Fruit fly (Drosophila melanogaster) whole organism, embryonic: ENCODE results near the gene CG9107.

Experiments used
- BEAF-32 ChIP-seq: fragments of 200-800 bp; sonication (Bioruptor generic); optimal IDR thresholded peaks from 3 replicates; lab custom pipeline; 2017; ENCODE audit warnings: missing biosample characterization, missing genetic modification characterization, mild to moderate bottlenecking, moderate library complexity, missing genetic modification reagents
- Bdp1 ChIP-seq: fragments of 200-800 bp; sonication (Bioruptor generic); optimal IDR thresholded peaks from 3 replicates; lab custom pipeline; 2016; ENCODE audit warnings: missing biosample characterization, missing genetic modification characterization
- Bteb2 ChIP-seq: fragments of 200-800 bp; sonication (Bioruptor generic); optimal IDR thresholded peaks from 2 replicates; lab custom pipeline; 2016; ENCODE audit warnings: missing biosample characterization, missing genetic modification characterization
- CG10147 ChIP-seq: fragments of 200-800 bp; sonication (Bioruptor generic); optimal IDR thresholded peaks from 2 replicates; lab custom pipeline; 2019; ENCODE audit warnings: missing biosample characterization, mild to moderate bottlenecking, missing genetic modification characterization, moderate library complexity
- CG11695 ChIP-seq: fragments of 200-800 bp; sonication (Bioruptor generic); IDR thresholded peaks from 3 replicates; pipeline ENCODE4 v1.3.6; 2022; ENCODE audit warnings: missing biosample characterization, missing genetic modification characterization
- CG1233 ChIP-seq: fragments of 200-800 bp; sonication (Bioruptor generic); optimal IDR thresholded peaks from 4 replicates; lab custom pipeline; 2018; ENCODE audit warnings: missing biosample characterization, mild to moderate bottlenecking, missing genetic modification characterization
- CG12744 ChIP-seq: fragments of 200-800 bp; sonication (Bioruptor generic); optimal IDR thresholded peaks from 2 replicates; lab custom pipeline; 2016; ENCODE audit warnings: missing biosample characterization, missing genetic modification characterization
- CG13775 ChIP-seq: fragments of 200-800 bp; sonication (Bioruptor generic); optimal IDR thresholded peaks from 3 replicates; lab custom pipeline; 2017; ENCODE audit warnings: missing biosample characterization, mild to moderate bottlenecking, missing genetic modification characterization
- CG13894 ChIP-seq: fragments of 200-800 bp; sonication (Bioruptor generic); optimal IDR thresholded peaks from 3 replicates; lab custom pipeline; 2018; ENCODE audit warnings: missing biosample characterization, mild to moderate bottlenecking, missing genetic modification characterization, moderate library complexity
- CG1603 ChIP-seq: fragments of 200-800 bp; sonication (Bioruptor generic); optimal IDR thresholded peaks from 2 replicates; lab custom pipeline; 2019; ENCODE audit warnings: missing biosample characterization, mild to moderate bottlenecking, missing genetic modification characterization, moderate library complexity
- CG17385 ChIP-seq: fragments of 200-800 bp; sonication (Bioruptor generic); optimal IDR thresholded peaks from 3 replicates; lab custom pipeline; 2018; ENCODE audit warnings: missing biosample characterization, mild to moderate bottlenecking, missing genetic modification characterization
- CG17612 ChIP-seq: fragments of 200-800 bp; sonication (Bioruptor generic); IDR thresholded peaks from 2 replicates; pipeline ENCODE4 v1.3.6; 2022; ENCODE audit warnings: missing biosample characterization, missing genetic modification characterization
- CG18764 ChIP-seq: fragments of 200-800 bp; sonication (Bioruptor generic); optimal IDR thresholded peaks from 3 replicates; lab custom pipeline; 2016; ENCODE audit warnings: missing biosample characterization, missing genetic modification characterization
- CG2199 ChIP-seq: fragments of 200-800 bp; sonication (Bioruptor generic); IDR thresholded peaks from 3 replicates; pipeline ENCODE4 v1.3.6; 2022; ENCODE audit warnings: missing biosample characterization, missing genetic modification characterization
- CG2889 ChIP-seq: fragments of 200-800 bp; sonication (Bioruptor generic); IDR thresholded peaks from 3 replicates; pipeline ENCODE4 v1.3.6; 2022; ENCODE audit warnings: missing biosample characterization, missing genetic modification characterization
- CG30020 ChIP-seq: fragments of 200-800 bp; optimal IDR thresholded peaks from 2 replicates; lab custom pipeline; 2019; ENCODE audit warnings: missing biosample characterization, mild to moderate bottlenecking, missing genetic modification characterization, moderate library complexity
- CG30431 ChIP-seq: fragments of 200-800 bp; sonication (Bioruptor generic); optimal IDR thresholded peaks from 2 replicates; lab custom pipeline; 2017; ENCODE audit warnings: missing biosample characterization, missing genetic modification characterization
- CG34422 ChIP-seq: fragments of 200-800 bp; sonication (Bioruptor generic); IDR thresholded peaks from 3 replicates; pipeline ENCODE4 v1.3.6; 2022; ENCODE audit warnings: missing biosample characterization, missing genetic modification characterization
- CG42726 ChIP-seq: fragments of 200-800 bp; sonication (Bioruptor generic); IDR thresholded peaks from 2 replicates; pipeline ENCODE4 v1.3.6; 2022; ENCODE audit warnings: missing biosample characterization, missing genetic modification characterization; ENCODE audit not compliant: partially characterized antibody
- CG4282 ChIP-seq: fragments of 200-800 bp; sonication (Bioruptor generic); optimal IDR thresholded peaks from 2 replicates; lab custom pipeline; 2016; ENCODE audit warnings: missing biosample characterization, missing genetic modification characterization
- CG4820 ChIP-seq: fragments of 200-800 bp; sonication (Bioruptor generic); optimal IDR thresholded peaks from 3 replicates; lab custom pipeline; 2016; ENCODE audit warnings: missing biosample characterization, missing genetic modification characterization
- CG7839 ChIP-seq: fragments of 200-800 bp; sonication (Bioruptor generic); optimal IDR thresholded peaks from 3 replicates; lab custom pipeline; 2018; ENCODE audit warnings: missing biosample characterization, mild to moderate bottlenecking, missing genetic modification characterization, moderate library complexity
- CG9817 ChIP-seq: fragments of 200-800 bp; sonication (Bioruptor generic); optimal IDR thresholded peaks from 2 replicates; lab custom pipeline; 2018; ENCODE audit warnings: missing biosample characterization, mild to moderate bottlenecking, missing genetic modification characterization, moderate library complexity
- D ChIP-seq, 2 experiments: fragments of 200-800 bp in 1 of 2; fragments of >200 bp in 1 of 2; sonication (Bioruptor generic) in 1 of 2; optimal IDR thresholded peaks; 2 replicates in 1 of 2; 3 replicates in 1 of 2; lab custom pipeline; 2017; ENCODE audit warnings: mild to moderate bottlenecking in 1 of 2, missing biosample characterization in 1 of 2, missing genetic modification characterization in 1 of 2, missing genetic modification reagents in 1 of 2
- Dfd ChIP-seq, 2 experiments: fragments of >200 bp; optimal IDR thresholded peaks; 2 replicates each; lab custom pipeline; 2017; ENCODE audit warnings: missing biosample characterization in 2 of 2, missing genetic modification characterization in 2 of 2
- Doc2 ChIP-seq: fragments of 200-800 bp; sonication (Bioruptor generic); IDR thresholded peaks from 2 replicates; pipeline ENCODE4 v1.3.6; 2022; ENCODE audit warnings: missing biosample characterization, missing genetic modification characterization
- Dref ChIP-seq: fragments of 200-800 bp; sonication (Bioruptor generic); IDR thresholded peaks from 2 replicates; pipeline ENCODE4 v1.3.6; 2022; ENCODE audit warnings: missing biosample characterization, missing genetic modification characterization
- H15 ChIP-seq: fragments of 200-800 bp; sonication (Bioruptor generic); IDR thresholded peaks from 3 replicates; pipeline ENCODE4 v1.3.6; 2022; ENCODE audit warnings: missing biosample characterization, missing genetic modification characterization
- Hand ChIP-seq: fragments of 200-800 bp; sonication (Bioruptor generic); optimal IDR thresholded peaks from 2 replicates; lab custom pipeline; 2017; ENCODE audit warnings: mild to moderate bottlenecking, missing biosample characterization, missing genetic modification reagents, missing genetic modification characterization
- Lim3 ChIP-seq: fragments of 200-800 bp; sonication (Bioruptor generic); IDR thresholded peaks from 2 replicates; pipeline ENCODE4 v1.3.6; 2022; ENCODE audit warnings: missing biosample characterization, missing genetic modification characterization
- Mes4 ChIP-seq: fragments of 200-800 bp; sonication (Bioruptor generic); optimal IDR thresholded peaks from 2 replicates; lab custom pipeline; 2016; ENCODE audit warnings: missing biosample characterization, missing genetic modification characterization
- Poxn ChIP-seq: fragments of 200-800 bp; sonication (Bioruptor generic); IDR thresholded peaks from 2 replicates; pipeline ENCODE4 v1.3.6; 2022; ENCODE audit warnings: missing biosample characterization, missing genetic modification characterization
- Six4 ChIP-seq: fragments of 200-800 bp; sonication (Bioruptor generic); optimal IDR thresholded peaks from 2 replicates; lab custom pipeline; 2016; ENCODE audit warnings: missing biosample characterization, missing genetic modification characterization
- ac ChIP-seq: fragments of 200-800 bp; sonication (Bioruptor generic); optimal IDR thresholded peaks from 3 replicates; lab custom pipeline; 2017; ENCODE audit warnings: missing biosample characterization, mild to moderate bottlenecking, missing genetic modification characterization
- bbx ChIP-seq: fragments of 200-800 bp; sonication (Bioruptor generic); IDR thresholded peaks from 2 replicates; pipeline ENCODE4 v1.3.6; 2022; ENCODE audit warnings: missing biosample characterization, missing genetic modification characterization; ENCODE audit not compliant: partially characterized antibody
- bowl ChIP-seq: fragments of 200-800 bp; sonication (Bioruptor generic); IDR thresholded peaks from 2 replicates; pipeline ENCODE4 v1.3.6; 2022; ENCODE audit warnings: missing biosample characterization, missing genetic modification characterization
- cas ChIP-seq: fragments of 200-800 bp; sonication (Bioruptor generic); IDR thresholded peaks from 2 replicates; pipeline ENCODE4 v1.3.6; 2022; ENCODE audit warnings: missing biosample characterization, missing genetic modification characterization
- eve ChIP-seq, 2 experiments: fragments of >200 bp; optimal IDR thresholded peaks; 2 replicates each; lab custom pipeline; 2017; ENCODE audit warnings: missing biosample characterization in 2 of 2, missing genetic modification characterization in 2 of 2
- ewg ChIP-seq: fragments of 200-800 bp; sonication (Bioruptor generic); optimal IDR thresholded peaks from 3 replicates; lab custom pipeline; 2017; ENCODE audit warnings: mild to moderate bottlenecking, missing biosample characterization, missing genetic modification reagents, missing genetic modification characterization
- fd64A ChIP-seq: fragments of 200-800 bp; sonication (Bioruptor generic); optimal IDR thresholded peaks from 3 replicates; lab custom pipeline; 2018; ENCODE audit warnings: missing biosample characterization, mild to moderate bottlenecking, missing genetic modification characterization
- gro ChIP-seq: fragments of 200-800 bp; sonication (Bioruptor generic); optimal IDR thresholded peaks from 2 replicates; lab custom pipeline; 2016; ENCODE audit warnings: missing biosample characterization, missing genetic modification characterization
- hb ChIP-seq: fragments of 200-800 bp; sonication (Bioruptor generic); IDR thresholded peaks from 3 replicates; pipeline ENCODE4 v1.3.6; 2022; ENCODE audit warnings: missing biosample characterization, missing genetic modification characterization; ENCODE audit not compliant: partially characterized antibody
- insv ChIP-seq, 2 experiments: fragments of 200-800 bp; sonication (Bioruptor generic); optimal IDR thresholded peaks; 3 replicates each; lab custom pipeline; 2016 to 2018; ENCODE audit warnings: missing biosample characterization in 2 of 2, missing genetic modification characterization in 2 of 2
- jing ChIP-seq: fragments of 200-800 bp; sonication (Bioruptor generic); optimal IDR thresholded peaks from 2 replicates; lab custom pipeline; 2018; ENCODE audit warnings: missing biosample characterization, mild to moderate bottlenecking, missing genetic modification characterization
- knrl ChIP-seq: fragments of 200-800 bp; sonication (Bioruptor generic); IDR thresholded peaks from 3 replicates; pipeline ENCODE4 v1.3.6; 2022; ENCODE audit warnings: missing biosample characterization, missing genetic modification characterization; ENCODE audit not compliant: partially characterized antibody
- schlank ChIP-seq: fragments of 200-800 bp; sonication (Bioruptor generic); optimal IDR thresholded peaks from 2 replicates; lab custom pipeline; 2018; ENCODE audit warnings: missing biosample characterization, mild to moderate bottlenecking, missing genetic modification characterization
- sens-2 ChIP-seq: fragments of 200-800 bp; sonication (Bioruptor generic); IDR thresholded peaks from 2 replicates; pipeline ENCODE4 v1.3.6; 2022; ENCODE audit warnings: missing biosample characterization, missing genetic modification characterization
- sisA ChIP-seq: fragments of 200-800 bp; sonication (Bioruptor generic); IDR thresholded peaks from 2 replicates; pipeline ENCODE4 v1.3.6; 2022; ENCODE audit warnings: missing biosample characterization, missing genetic modification characterization
- tx ChIP-seq: fragments of 200-800 bp; sonication (Bioruptor generic); optimal IDR thresholded peaks from 2 replicates; lab custom pipeline; 2016; ENCODE audit warnings: missing biosample characterization, missing genetic modification characterization
- wor ChIP-seq: fragments of 200-800 bp; sonication (Bioruptor generic); IDR thresholded peaks from 2 replicates; pipeline ENCODE4 v1.3.6; 2022; ENCODE audit warnings: missing biosample characterization, missing genetic modification characterization
- zfh1 ChIP-seq: fragments of 200-800 bp; sonication (Bioruptor generic); IDR thresholded peaks from 3 replicates; pipeline ENCODE4 v1.3.6; 2022; ENCODE audit warnings: missing biosample characterization, missing genetic modification characterization

CG9107 gene

dm6 chr2L:5974122-5974521 is 50.2 kb downstream of the CG9107 start (continued):
- TF ChIP-seq D (optimal IDR thresholded peaks at IDR 0.05; lab: Kevin White, UChicago) (no peak), D (GFP tag; optimal IDR thresholded peaks at IDR 0.05; lab: Kevin White, UChicago) (peak; percentile 46), sens-2 (no peak), CG11695 (GFP tag; lab: Robert Waterston, UW) (peak; percentile 27; the same call in 1 of the 3 replicates), CG1603 (tag; lab: Kevin White, UChicago) (peak; percentile 32), CG4820 (GFP tag; lab: Kevin White, UChicago) (no peak), schlank (tag; lab: Kevin White, UChicago) (peak; percentile 77), Poxn (GFP tag; lab: Robert Waterston, UW) (no peak), CG30431 (no peak), Six4 (GFP tag; lab: Kevin White, UChicago) (no peak), CG2889 (no peak), Dfd (GFP tag; optimal IDR thresholded peaks at IDR 0.05; lab: Kevin White, UChicago) (no peak), insv (GFP tag; optimal IDR thresholded peaks at IDR 0.05; lab: Kevin White, UChicago) (peak in 1 of 2 experiments; percentile 55), CG17385 (GFP tag; lab: Kevin White, UChicago) (peak; percentile 67), hb (GFP tag; lab: Robert Waterston, UW) (no peak), fd64A (peak; percentile 80), Bteb2 (no peak), CG2199 (GFP tag; lab: Robert Waterston, UW) (0 out of 3 replicates have a peak, but pooled peaks have one; percentile 52), CG17612 (GFP tag; lab: Robert Waterston, UW) (no peak), BEAF-32 (no peak), CG34422 (peak; percentile 20; the same call in 1 of the 3 replicates), Lim3 (GFP tag; lab: Robert Waterston, UW) (no peak), jing (peak; percentile 1), ewg (GFP tag; lab: Kevin White, UChicago) (peak; percentile 14), wor (no peak), CG30020 (no peak), ac (GFP tag; lab: Kevin White, UChicago) (no peak), gro (GFP tag; lab: Kevin White, UChicago) (no peak), knrl (no peak), bbx (GFP tag; lab: Robert Waterston, UW) (no peak), CG9817 (peak; percentile 40), H15 (GFP tag; lab: Robert Waterston, UW) (no peak), bowl (GFP tag; lab: Robert Waterston, UW) (no peak), CG10147 (GFP tag; lab: Kevin White, UChicago) (peak; percentile 41), CG12744 (no peak), Doc2 (GFP tag; lab: Robert Waterston, UW) (no peak), cas (no peak), Mes4 (GFP tag; lab: Kevin White, UChicago) (no peak), CG42726 (GFP tag; lab: Robert Waterston, UW) (no peak), Bdp1 (GFP tag; lab: Kevin White, UChicago) (no peak), CG13775 (GFP tag; lab: Kevin White, UChicago) (no peak), CG7839 (tag; lab: Kevin White, UChicago) (peak; percentile 38), Dref (GFP tag; lab: Robert Waterston, UW) (no peak), Hand (peak; percentile 34), CG18764 (GFP tag; lab: Kevin White, UChicago) (peak; percentile 63), tx (GFP tag; lab: Kevin White, UChicago) (no peak), CG13894 (tag; lab: Kevin White, UChicago) (peak; percentile 27), CG4282 (GFP tag; lab: Kevin White, UChicago) (no peak), zfh1 (GFP tag; lab: Robert Waterston, UW) (no peak), eve (GFP tag; optimal IDR thresholded peaks at IDR 0.05; lab: Kevin White, UChicago) (no peak), sisA (no peak), CG1233 (GFP tag; lab: Kevin White, UChicago) (peak; percentile 82)
